Fruit fly (Drosophila melanogaster): ENCODE measurements around the gene CG14262.

Gene CG14262

dm6 chr3R:27279478-27279877 is 14.2 kb upstream of the CG14262 start:
- TF ChIP-seq Scr (GFP tag; IDR thresholded peaks at IDR 0.05; ENCODE audit: partially characterized antibody): 0 out of 2 replicates have a peak, but pooled peaks have one; percentile 24
- TF ChIP-seq onecut (GFP tag; IDR thresholded peaks at IDR 0.05): no peak
- no peak for TF ChIP-seq CG13123 (GFP tag; optimal IDR thresholded peaks at IDR 0.05)
- TF ChIP-seq Ets65A (GFP tag): peak; percentile 75
- peak; percentile 80 for TF ChIP-seq Deaf1 (tag; optimal IDR thresholded peaks at IDR 0.05)
- TF ChIP-seq Antp (GFP tag; optimal IDR thresholded peaks at IDR 0.05): no peak
- peak; percentile 44 for TF ChIP-seq CG8478 (optimal IDR thresholded peaks at IDR 0.05)
- TF ChIP-seq ase (GFP tag; IDR thresholded peaks at IDR 0.05): no peak
- 0 out of 2 replicates have a peak, but pooled peaks have one; percentile 10 for TF ChIP-seq Bgb (GFP tag; IDR thresholded peaks at IDR 0.05; ENCODE audit: partially characterized antibody)
- TF ChIP-seq Med (GFP tag): peak; percentile 67
- peak; percentile 89 for TF ChIP-seq scrt (GFP tag; optimal IDR thresholded peaks at IDR 0.05)
- no peak for TF ChIP-seq Mrtf (GFP tag; IDR thresholded peaks at IDR 0.05)
- no peak for TF ChIP-seq Side (GFP tag; optimal IDR thresholded peaks at IDR 0.05)
- peak; percentile 62 for TF ChIP-seq ewg (GFP tag; optimal IDR thresholded peaks at IDR 0.05)
- TF ChIP-seq E2f1 (GFP tag; IDR thresholded peaks at IDR 0.05): 0 out of 2 replicates have a peak, but pooled peaks have one; percentile 17
- no peak for TF ChIP-seq insv (GFP tag; optimal IDR thresholded peaks at IDR 0.05)
- TF ChIP-seq ci (GFP tag; IDR thresholded peaks at IDR 0.05): no peak
- TF ChIP-seq Six4 (GFP tag; optimal IDR thresholded peaks at IDR 0.05): no peak
- no peak for TF ChIP-seq wek (GFP tag; optimal IDR thresholded peaks at IDR 0.05)
- no peak for TF ChIP-seq gcm2 (GFP tag; optimal IDR thresholded peaks at IDR 0.05)
- TF ChIP-seq zfh1 (GFP tag; IDR thresholded peaks at IDR 0.05): 0 out of 3 replicates have a peak, but pooled peaks have one; percentile 15
- TF ChIP-seq Fer2 (tag; optimal IDR thresholded peaks at IDR 0.05): no peak

dm6 chr3R:27274533-27275447 is 9.6 kb upstream of the CG14262 start, which contains the start of gene CG5938:
CG5938 (plus strand) TSS chr3R:27274794.
- TF ChIP-seq fu2 (GFP tag; optimal IDR thresholded peaks at IDR 0.05): no peak
- no peak for TF ChIP-seq CG33557 (GFP tag; optimal IDR thresholded peaks at IDR 0.05)
- peak; percentile 53 for TF ChIP-seq CG15479 (GFP tag; optimal IDR thresholded peaks at IDR 0.05)
- TF ChIP-seq vnd (GFP tag; IDR thresholded peaks at IDR 0.05; ENCODE audit: partially characterized antibody): no peak
- no peak for TF ChIP-seq br (optimal IDR thresholded peaks at IDR 0.05)
- TF ChIP-seq dati (GFP tag; IDR thresholded peaks at IDR 0.05): no peak
- no peak for TF ChIP-seq CG8290 (GFP tag; optimal IDR thresholded peaks at IDR 0.05)
- no peak for TF ChIP-seq CG8290 (tag; optimal IDR thresholded peaks at IDR 0.05)
- TF ChIP-seq en (GFP tag; optimal IDR thresholded peaks at IDR 0.05): no peak
- TF ChIP-seq CG11723 (GFP tag; optimal IDR thresholded peaks at IDR 0.05): no peak
- TF ChIP-seq ttk (GFP tag; IDR thresholded peaks at IDR 0.05): 0 out of 2 replicates have a peak, but pooled peaks have one; percentile 25
- no peak for TF ChIP-seq CG30431 (GFP tag; optimal IDR thresholded peaks at IDR 0.05)
- TF ChIP-seq Bgb (GFP tag; IDR thresholded peaks at IDR 0.05; ENCODE audit: partially characterized antibody): no peak
- TF ChIP-seq ERR (GFP tag; optimal IDR thresholded peaks at IDR 0.05): no peak
- no peak for TF ChIP-seq NFAT (GFP tag; IDR thresholded peaks at IDR 0.05)
- peak in 1 of 2 experiments; percentile 12 for TF ChIP-seq Eip74EF (GFP tag; optimal IDR thresholded peaks at IDR 0.05)
- TF ChIP-seq CG11696 (GFP tag; IDR thresholded peaks at IDR 0.05): no peak
- TF ChIP-seq nom (GFP tag; optimal IDR thresholded peaks at IDR 0.05): peak; percentile 54
- no peak for TF ChIP-seq amos (GFP tag; IDR thresholded peaks at IDR 0.05; ENCODE audit: partially characterized antibody)
- peak; percentile 26; the same call in 1 of the 2 replicates for TF ChIP-seq Xrp1 (GFP tag; IDR thresholded peaks at IDR 0.05)
- TF ChIP-seq cas (GFP tag; IDR thresholded peaks at IDR 0.05): no peak
- no peak for TF ChIP-seq luna (GFP tag; optimal IDR thresholded peaks at IDR 0.05)
- no peak for TF ChIP-seq Bteb2 (GFP tag; optimal IDR thresholded peaks at IDR 0.05)
- peak; percentile 0 for TF ChIP-seq CG17802 (tag; optimal IDR thresholded peaks at IDR 0.05)
- no peak for TF ChIP-seq Vsx1 (GFP tag; optimal IDR thresholded peaks at IDR 0.05)
- TF ChIP-seq bbx (GFP tag; IDR thresholded peaks at IDR 0.05; ENCODE audit: partially characterized antibody): no peak
- TF ChIP-seq Dfd (GFP tag; optimal IDR thresholded peaks at IDR 0.05): no peak
- no peak for TF ChIP-seq Chrac-16 (GFP tag; optimal IDR thresholded peaks at IDR 0.05)
- no peak for TF ChIP-seq CG2875 (GFP tag; optimal IDR thresholded peaks at IDR 0.05)
